Fruit fly (Drosophila melanogaster) whole organism, wandering third instar larva: ENCODE data around the gene CG42729.

Source experiments
- CG9705 ChIP-seq: fragments of 200-800 bp; sonication (Bioruptor generic); optimal IDR thresholded peaks from 2 replicates; lab custom pipeline; 2018; ENCODE audit warnings: missing biosample characterization, mild to moderate bottlenecking, missing genetic modification characterization
- CrebA ChIP-seq: fragments of 200-800 bp; sonication (Bioruptor generic); optimal IDR thresholded peaks from 2 replicates; lab custom pipeline; 2016; ENCODE audit warnings: missing biosample characterization, mild to moderate bottlenecking, missing genetic modification characterization, borderline replicate concordance
- Dfd ChIP-seq: fragments of >200 bp; optimal IDR thresholded peaks from 2 replicates; lab custom pipeline; 2017; ENCODE audit warnings: missing biosample characterization, missing genetic modification characterization
- Dif ChIP-seq: fragments of 200-275, 200-300 bp; sonication (Bioruptor generic); optimal IDR thresholded peaks from 2 replicates; lab custom pipeline; 2018; ENCODE audit warnings: missing biosample characterization, missing genetic modification characterization; ENCODE audit not compliant: partially characterized antibody
- GATAd ChIP-seq: sonication (Bioruptor generic); optimal IDR thresholded peaks from 2 replicates; lab custom pipeline; 2016; ENCODE audit warnings: missing biosample characterization, missing genetic modification characterization
- Hnf4 ChIP-seq: fragments of 200-800 bp; sonication (Bioruptor generic); optimal IDR thresholded peaks from 2 replicates; lab custom pipeline; 2016; ENCODE audit warnings: missing biosample characterization, mild to moderate bottlenecking, missing genetic modification characterization
- Jra ChIP-seq: sonication (Bioruptor generic); optimal IDR thresholded peaks from 2 replicates; lab custom pipeline; 2016; ENCODE audit warnings: missing biosample characterization, missing genetic modification characterization
- Mio ChIP-seq: sonication (Bioruptor generic); optimal IDR thresholded peaks from 2 replicates; lab custom pipeline; 2016; ENCODE audit warnings: missing biosample characterization, missing genetic modification characterization
- N ChIP-seq: fragments of >200 bp; optimal IDR thresholded peaks from 2 replicates; lab custom pipeline; 2018; ENCODE audit warnings: missing biosample characterization, missing external identifiers, missing genetic modification characterization
- Sp1 ChIP-seq: fragments of 200-800 bp; sonication (Bioruptor generic); optimal IDR thresholded peaks from 3 replicates; lab custom pipeline; 2019; ENCODE audit warnings: missing biosample characterization, mild to moderate bottlenecking, missing genetic modification characterization, moderate library complexity
- Vsx2 ChIP-seq: fragments of 200-300, 225-300 bp; sonication (Bioruptor generic); optimal IDR thresholded peaks from 2 replicates; lab custom pipeline; 2018; ENCODE audit warnings: missing biosample characterization, missing genetic modification characterization; ENCODE audit not compliant: partially characterized antibody
- br ChIP-seq: fragments of 200-800 bp; sonication (Bioruptor generic); optimal IDR thresholded peaks from 2 replicates; lab custom pipeline; 2016; ENCODE audit warnings: missing biosample characterization, missing genetic modification characterization
- dl ChIP-seq, 2 experiments: fragments of 175-275, 200-275 bp in 1 of 2; fragments of 200-275 bp in 1 of 2; sonication (Bioruptor generic); optimal IDR thresholded peaks; lab custom pipeline; 2018; ENCODE audit warnings: mild to moderate bottlenecking in 2 of 2, missing biosample characterization in 2 of 2, missing genetic modification characterization in 2 of 2, moderate library complexity in 2 of 2; ENCODE audit not compliant: partially characterized antibody in 2 of 2, insufficient read depth in 1 of 2
- dmrt93B ChIP-seq: fragments of 200-800 bp; sonication (Bioruptor generic); optimal IDR thresholded peaks from 2 replicates; lab custom pipeline; 2018; ENCODE audit warnings: missing biosample characterization, mild to moderate bottlenecking, missing genetic modification characterization
- ey ChIP-seq: fragments of 200-800 bp; sonication (Bioruptor generic); optimal IDR thresholded peaks from 2 replicates; lab custom pipeline; 2016; ENCODE audit warnings: missing biosample characterization, missing genetic modification characterization
- foxo ChIP-seq, 2 experiments: fragments of 200-800 bp; sonication (Bioruptor generic); optimal IDR thresholded peaks; 2 replicates in 1 of 2; 3 replicates in 1 of 2; lab custom pipeline; 2016 to 2017; ENCODE audit warnings: missing biosample characterization in 2 of 2, missing genetic modification characterization in 2 of 2
- h ChIP-seq: fragments of 200-800 bp; sonication (Bioruptor generic); optimal IDR thresholded peaks from 3 replicates; lab custom pipeline; 2016; ENCODE audit warnings: missing biosample characterization, mild to moderate bottlenecking, missing genetic modification characterization
- lola ChIP-seq: fragments of >200 bp; optimal IDR thresholded peaks from 2 replicates; lab custom pipeline; 2017; ENCODE audit warnings: missing biosample characterization, missing genetic modification characterization
- pan ChIP-seq: fragments of >200 bp; optimal IDR thresholded peaks from 2 replicates; lab custom pipeline; 2017
- psq ChIP-seq: fragments of 200-800 bp; sonication (Bioruptor generic); optimal IDR thresholded peaks from 3 replicates; lab custom pipeline; 2017; ENCODE audit warnings: missing biosample characterization, mild to moderate bottlenecking, missing genetic modification characterization, moderate library complexity
- sage ChIP-seq: fragments of 200-800 bp; sonication (Bioruptor generic); optimal IDR thresholded peaks from 2 replicates; lab custom pipeline; 2016; ENCODE audit warnings: missing biosample characterization, mild to moderate bottlenecking, missing genetic modification characterization
- sv ChIP-seq: fragments of 200-800 bp; sonication (Bioruptor generic); optimal IDR thresholded peaks from 3 replicates; lab custom pipeline; 2016; ENCODE audit warnings: missing biosample characterization, missing genetic modification characterization

CG42729 gene

DNA sequence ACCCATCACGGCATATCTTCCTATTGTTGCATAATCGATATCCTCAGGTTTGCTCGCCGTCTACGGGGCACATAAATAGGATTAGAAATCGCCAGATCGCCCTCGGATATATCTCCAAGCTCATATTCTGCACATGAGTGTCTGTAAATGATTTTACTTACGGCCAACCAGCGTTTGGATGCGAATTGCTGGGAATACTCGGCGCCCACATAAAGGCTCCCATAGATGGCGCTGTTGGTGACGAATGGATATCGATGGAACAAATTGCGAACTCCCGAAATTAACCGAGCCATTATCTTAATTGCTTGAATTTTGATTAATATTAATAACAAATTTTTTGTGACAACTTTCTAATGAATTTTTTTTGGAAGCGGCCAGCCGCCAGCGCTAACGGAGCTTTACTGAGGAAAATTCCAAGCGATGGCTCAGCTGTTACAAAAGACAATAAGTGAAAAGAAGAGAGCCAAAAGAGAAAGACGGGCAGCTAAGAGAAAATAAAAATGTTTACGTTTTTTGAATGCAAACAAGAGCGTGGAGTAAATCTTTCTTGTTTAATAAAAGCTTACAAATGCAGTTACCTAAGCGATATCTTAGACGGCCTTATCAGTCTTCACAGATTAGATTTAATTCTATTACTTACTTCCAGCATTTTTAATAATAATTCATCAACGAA lies 32.6 kb downstream of the CG42729 start:
- TF ChIP-seq sage (GFP tag; lab: Kevin White, UChicago) (no peak), Dfd (GFP tag; lab: Kevin White, UChicago) (no peak), Hnf4 (no peak), Sp1 (GFP tag; lab: Kevin White, UChicago) (no peak), CrebA (GFP tag; lab: Kevin White, UChicago) (no peak), CG9705 (GFP tag; lab: Kevin White, UChicago) (no peak), Mio (GFP tag; lab: Kevin White, UChicago) (no peak), br (GFP tag; lab: Kevin White, UChicago) (no peak), foxo (GFP tag; optimal IDR thresholded peaks at IDR 0.05; lab: Kevin White, UChicago) (no peak), pan (lab: Kevin White, UChicago) (no peak), GATAd (GFP tag; lab: Kevin White, UChicago) (no peak), sv (no peak), h (GFP tag; lab: Kevin White, UChicago) (no peak), ey (GFP tag; lab: Kevin White, UChicago) (no peak)

- TF ChIP-seq lola (GFP tag; lab: Kevin White, UChicago) = no peak
- TF ChIP-seq Vsx2 (GFP tag; lab: Kevin White, UChicago) = peak; percentile 80
- TF ChIP-seq dl (GFP tag; optimal IDR thresholded peaks at IDR 0.05; lab: Kevin White, UChicago; ENCODE audit: insufficient read depth in 1 of 2, partially characterized antibody in 2 of 2) = peak in 1 of 2 experiments; percentile 30
- TF ChIP-seq Dif (GFP tag; lab: Kevin White, UChicago) = peak; percentile 56
These were observed 33.3 kb downstream of the CG42729 start for dm6 chr3L:15493886-15494598.

- TF ChIP-seq sage (GFP tag; lab: Kevin White, UChicago) = no peak
- no peak for TF ChIP-seq CG9705 (GFP tag; lab: Kevin White, UChicago)
- no peak for TF ChIP-seq ey (GFP tag; lab: Kevin White, UChicago)
- no peak for TF ChIP-seq Dfd (GFP tag; lab: Kevin White, UChicago)
- no peak for TF ChIP-seq dmrt93B (GFP tag; lab: Kevin White, UChicago)
- TF ChIP-seq Hnf4 = no peak
- no peak for TF ChIP-seq Mio (GFP tag; lab: Kevin White, UChicago)
- TF ChIP-seq Jra (GFP tag; lab: Kevin White, UChicago) = no peak
- TF ChIP-seq psq = no peak
- TF ChIP-seq GATAd (GFP tag; lab: Kevin White, UChicago) = no peak
- TF ChIP-seq N = no peak
- TF ChIP-seq, all 38 proteins: peak for 0
These were observed 42.0 kb downstream of the CG42729 start, which contains the start of gene Ran-like for dm6 chr3L:15485302-15485701. Gene Ran-like, minus strand, starts transcription at chr3L:15485402.
